Worm (Caenorhabditis elegans): ENCODE results near the gene lim-8.

The lim-8 gene

ce11 chrIII:6831312-6831711 is 28.7 kb downstream of the lim-8 start:
- TF ChIP-seq pha-4 (tag; optimal IDR thresholded peaks at IDR 0.05) (peak; percentile 4), cnd-1 (tag; optimal IDR thresholded peaks at IDR 0.05) (no peak), unc-120 (tag; optimal IDR thresholded peaks at IDR 0.05; ENCODE audit: poor library complexity, severe bottlenecking) (no peak), ces-1 (GFP tag; optimal IDR thresholded peaks at IDR 0.05) (no peak), zip-8 (tag; optimal IDR thresholded peaks at IDR 0.05) (peak; percentile 92)

ce11 chrIII:6837320-6837719 is 34.7 kb downstream of the lim-8 start:
- TF ChIP-seq mls-2 (tag; optimal IDR thresholded peaks at IDR 0.05), result no peak
- no peak for TF ChIP-seq hlh-1 (tag; optimal IDR thresholded peaks at IDR 0.05)
- peak; percentile 90 for TF ChIP-seq zip-8 (tag; optimal IDR thresholded peaks at IDR 0.05)
- peak; percentile 39 for TF ChIP-seq ces-1 (GFP tag; optimal IDR thresholded peaks at IDR 0.05)
- no peak for TF ChIP-seq mab-5 (tag; optimal IDR thresholded peaks at IDR 0.05)
- TF ChIP-seq ham-2 (GFP tag; optimal IDR thresholded peaks at IDR 0.05), result no peak
- TF ChIP-seq nhr-2 (tag; optimal IDR thresholded peaks at IDR 0.05), result no peak

ce11 chrIII:6839091-6839490 is 36.5 kb downstream of the lim-8 start:
- TF ChIP-seq mep-1 (tag; optimal IDR thresholded peaks at IDR 0.05), result no peak
- no peak for TF ChIP-seq lin-13 (tag; optimal IDR thresholded peaks at IDR 0.05)
- TF ChIP-seq lin-32 (GFP tag; optimal IDR thresholded peaks at IDR 0.05), result no peak
- no peak for TF ChIP-seq flh-1 (GFP tag; optimal IDR thresholded peaks at IDR 0.05)
- TF ChIP-seq ceh-43 (GFP tag; optimal IDR thresholded peaks at IDR 0.05), result no peak
- no peak for TF ChIP-seq nhr-28 (tag; optimal IDR thresholded peaks at IDR 0.05)
- no peak for TF ChIP-seq sptf-1 (tag; optimal IDR thresholded peaks at IDR 0.05)
- TF ChIP-seq snpc-4 (tag; optimal IDR thresholded peaks at IDR 0.05), result no peak
- TF ChIP-seq ceh-83 (GFP tag; optimal IDR thresholded peaks at IDR 0.05), result no peak
- no peak for TF ChIP-seq zip-8 (tag; optimal IDR thresholded peaks at IDR 0.05)
- no peak for TF ChIP-seq sem-2 (GFP tag; optimal IDR thresholded peaks at IDR 0.05)
- TF ChIP-seq ceh-39 (tag; optimal IDR thresholded peaks at IDR 0.05), result no peak
- no peak for TF ChIP-seq drap-1 (GFP tag; optimal IDR thresholded peaks at IDR 0.05)
- TF ChIP-seq pha-4 (tag; optimal IDR thresholded peaks at IDR 0.05), result no peak
- TF ChIP-seq unc-62 (GFP tag; optimal IDR thresholded peaks at IDR 0.05), result no peak
- no peak for TF ChIP-seq blmp-1 (tag; optimal IDR thresholded peaks at IDR 0.05)
- no peak for TF ChIP-seq ces-1 (GFP tag; optimal IDR thresholded peaks at IDR 0.05)
- no peak for TF ChIP-seq M03D4.4 (tag; optimal IDR thresholded peaks at IDR 0.05)
- no peak for TF ChIP-seq unc-120 (tag; optimal IDR thresholded peaks at IDR 0.05; ENCODE audit: poor library complexity, severe bottlenecking)

ce11 chrIII:6848654-6849204 is 46.1 kb downstream of the lim-8 start, which contains the start of gene dhhc-5:
TSS of gene dhhc-5 (minus strand) at chrIII:6849059.
- TF ChIP-seq ham-2 (GFP tag; optimal IDR thresholded peaks at IDR 0.05) (no peak), ceh-39 (tag; optimal IDR thresholded peaks at IDR 0.05) (no peak), nhr-76 (tag; optimal IDR thresholded peaks at IDR 0.05) (no peak), nhr-28 (tag; optimal IDR thresholded peaks at IDR 0.05) (no peak), ceh-83 (GFP tag; optimal IDR thresholded peaks at IDR 0.05) (no peak), snpc-4 (tag; optimal IDR thresholded peaks at IDR 0.05) (no peak), sem-2 (GFP tag; optimal IDR thresholded peaks at IDR 0.05) (no peak), lsy-2 (tag; optimal IDR thresholded peaks at IDR 0.05) (no peak), elt-1 (tag; optimal IDR thresholded peaks at IDR 0.05; ENCODE audit: borderline replicate concordance, insufficient read depth) (no peak), unc-39 (tag; optimal IDR thresholded peaks at IDR 0.05) (no peak), mls-2 (tag; optimal IDR thresholded peaks at IDR 0.05) (no peak), sptf-1 (tag; optimal IDR thresholded peaks at IDR 0.05) (no peak), hlh-1 (tag; optimal IDR thresholded peaks at IDR 0.05) (no peak), flh-1 (GFP tag; optimal IDR thresholded peaks at IDR 0.05) (no peak), ceh-43 (GFP tag; optimal IDR thresholded peaks at IDR 0.05) (no peak), unc-120 (tag; optimal IDR thresholded peaks at IDR 0.05; ENCODE audit: poor library complexity, severe bottlenecking) (no peak), lin-13 (tag; optimal IDR thresholded peaks at IDR 0.05) (no peak), bed-3 (GFP tag; optimal IDR thresholded peaks at IDR 0.05) (no peak), ztf-11 (tag; optimal IDR thresholded peaks at IDR 0.05) (no peak)

ce11 chrIII:6850255-6850654 is 47.7 kb downstream of the lim-8 start, which contains the start of gene srv-1:
TSS of gene srv-1 (plus strand) at chrIII:6850385.
- TF ChIP-seq zip-8 (tag; optimal IDR thresholded peaks at IDR 0.05) (no peak), ham-2 (GFP tag; optimal IDR thresholded peaks at IDR 0.05) (no peak), sptf-1 (tag; optimal IDR thresholded peaks at IDR 0.05) (no peak)

All from whole organism, mixed stage, embryonic.